Worm (Caenorhabditis elegans) whole organism, L1 larva: ENCODE results near the gene try-10.
A peak's percentile ranks its signal among the peaks of the same experiment; 100 is the strongest.

Experiments used
- C34B4.2 ChIP-seq: sonication (generic microtip); optimal IDR thresholded peaks from 2 replicates; lab custom pipeline; 2017; ENCODE audit warnings: mild to moderate bottlenecking, missing genetic modification characterization, missing compliant biosample characterization
- F16B12.6 ChIP-seq: fragments of 150-350 bp; optimal IDR thresholded peaks from 2 replicates; lab custom pipeline; 2014; ENCODE audit warnings: missing biosample characterization, missing genetic modification characterization
- alr-1 ChIP-seq: fragments of 200-800 bp; sonication (Bioruptor generic); optimal IDR thresholded peaks from 2 replicates; lab custom pipeline; 2018; ENCODE audit warnings: borderline replicate concordance, mild to moderate bottlenecking, missing genetic modification characterization, missing compliant biosample characterization
- aly-2 ChIP-seq: fragments of 150-350 bp; optimal IDR thresholded peaks from 2 replicates; lab custom pipeline; 2014; ENCODE audit warnings: missing biosample characterization, missing genetic modification characterization
- ama-1 ChIP-seq: fragments of 150-350 bp; optimal IDR thresholded peaks from 2 replicates; lab custom pipeline; 2014
- blmp-1 ChIP-seq: fragments of 150-350 bp; optimal IDR thresholded peaks from 2 replicates; lab custom pipeline; 2014; ENCODE audit warnings: missing biosample characterization, missing genetic modification characterization
- ceh-8 ChIP-seq: fragments of 200-800 bp; sonication (Bioruptor generic); optimal IDR thresholded peaks from 2 replicates; lab custom pipeline; 2018; ENCODE audit warnings: mild to moderate bottlenecking, missing genetic modification characterization, moderate library complexity, missing compliant biosample characterization
- ceh-82 ChIP-seq, 3 experiments: fragments of 150-350 bp in 1 of 3; sonication (generic microtip) in 2 of 3; optimal IDR thresholded peaks; 2 replicates each; lab custom pipeline; 2014 to 2017; ENCODE audit warnings: missing biosample characterization in 3 of 3, missing genetic modification characterization in 3 of 3
- ceh-88 ChIP-seq: fragments of 200-800 bp; sonication (Bioruptor generic); IDR thresholded peaks from 2 replicates; pipeline ENCODE4 v1.3.6; 2022; ENCODE audit warnings: missing genetic modification characterization, missing compliant biosample characterization
- ceh-90 ChIP-seq: sonication (generic microtip); optimal IDR thresholded peaks from 2 replicates; lab custom pipeline; 2016; ENCODE audit warnings: missing genetic modification characterization, missing compliant biosample characterization
- ces-1 ChIP-seq: fragments of 150-350 bp; optimal IDR thresholded peaks from 2 replicates; lab custom pipeline; 2014; ENCODE audit warnings: missing biosample characterization, missing genetic modification reagents, missing genetic modification characterization
- dpl-1 ChIP-seq, 3 experiments: fragments of 150-350 bp in 2 of 3; sonication (generic microtip) in 1 of 3; optimal IDR thresholded peaks; 2 replicates each; lab custom pipeline; 2014 to 2017; ENCODE audit warnings: missing biosample characterization in 3 of 3, missing genetic modification characterization in 3 of 3, missing genetic modification reagents in 3 of 3
- dsc-1 ChIP-seq: sonication (generic microtip); optimal IDR thresholded peaks from 2 replicates; lab custom pipeline; 2016; ENCODE audit warnings: mild to moderate bottlenecking, missing genetic modification characterization, missing compliant biosample characterization
- efl-1 ChIP-seq, 4 experiments: fragments of 150-350 bp; optimal IDR thresholded peaks in 3 of 4; peaks in 1 of 4; 1 replicate in 1 of 4; 2 replicates in 3 of 4; lab custom pipeline; 2014; ENCODE audit warnings: missing biosample characterization in 2 of 4, missing genetic modification characterization in 2 of 4, missing genetic modification reagents in 2 of 4
- efl-3 ChIP-seq: fragments of 200-800 bp; sonication (Bioruptor generic); optimal IDR thresholded peaks from 2 replicates; lab custom pipeline; 2018; ENCODE audit warnings: mild to moderate bottlenecking, missing genetic modification characterization, missing compliant biosample characterization
- egl-27 ChIP-seq, 2 experiments: fragments of 150-350 bp in 1 of 2; sonication (generic microtip); optimal IDR thresholded peaks; 3 replicates each; lab custom pipeline; 2017 to 2018; ENCODE audit warnings: missing biosample characterization in 2 of 2, missing genetic modification characterization in 2 of 2, missing genetic modification reagents in 2 of 2
- elt-2 ChIP-seq: sonication (generic microtip); optimal IDR thresholded peaks from 2 replicates; lab custom pipeline; 2016; ENCODE audit warnings: missing genetic modification characterization, mild to moderate bottlenecking, inconsistent platforms, missing compliant biosample characterization, missing genetic modification reagents
- ets-5 ChIP-seq: fragments of 200-800 bp; sonication (Bioruptor generic); IDR thresholded peaks from 2 replicates; pipeline ENCODE4 v1.3.6; 2022; ENCODE audit warnings: missing genetic modification characterization, missing compliant biosample characterization
- fkh-10 ChIP-seq: sonication (generic microtip); optimal IDR thresholded peaks from 2 replicates; lab custom pipeline; 2017; ENCODE audit warnings: missing biosample characterization, missing genetic modification reagents, missing genetic modification characterization
- hlh-17 ChIP-seq: fragments of 200-800 bp; sonication (Bioruptor generic); optimal IDR thresholded peaks from 2 replicates; lab custom pipeline; 2018; ENCODE audit warnings: missing genetic modification characterization, mild to moderate bottlenecking, missing compliant biosample characterization, moderate library complexity, borderline replicate concordance
- hlh-4 ChIP-seq: sonication (generic microtip); optimal IDR thresholded peaks from 2 replicates; lab custom pipeline; 2016; ENCODE audit warnings: mild to moderate bottlenecking, missing genetic modification characterization, missing compliant biosample characterization
- hpl-2 ChIP-seq: fragments of 150-350 bp; optimal IDR thresholded peaks from 2 replicates; lab custom pipeline; 2014; ENCODE audit warnings: missing biosample characterization, missing genetic modification reagents, missing genetic modification characterization
- isw-1 ChIP-seq: fragments of 200-800 bp; sonication (Bioruptor generic); IDR thresholded peaks from 2 replicates; pipeline ENCODE4 v1.3.6; 2022; ENCODE audit warnings: missing genetic modification characterization, missing compliant biosample characterization
- lin-14 ChIP-seq: fragments of 200-800 bp; sonication (Bioruptor generic); optimal IDR thresholded peaks from 2 replicates; lab custom pipeline; 2018; ENCODE audit warnings: mild to moderate bottlenecking, missing genetic modification characterization, moderate library complexity, missing compliant biosample characterization
- lin-15B ChIP-seq: fragments of 150-350 bp; sonication (generic microtip); optimal IDR thresholded peaks from 3 replicates; lab custom pipeline; 2014; ENCODE audit warnings: missing biosample characterization, missing genetic modification characterization
- lir-3 ChIP-seq: sonication (generic microtip); optimal IDR thresholded peaks from 2 replicates; lab custom pipeline; 2016; ENCODE audit warnings: mild to moderate bottlenecking, missing genetic modification characterization, moderate library complexity, missing compliant biosample characterization; ENCODE audit not compliant: poor library complexity
- lsy-2 ChIP-seq, 2 experiments: fragments of 150-350 bp; optimal IDR thresholded peaks; 2 replicates each; lab custom pipeline; 2014; ENCODE audit warnings: missing biosample characterization in 2 of 2, missing genetic modification characterization in 2 of 2
- mep-1 ChIP-seq: fragments of 150-350 bp; optimal IDR thresholded peaks from 2 replicates; lab custom pipeline; 2014; ENCODE audit warnings: missing biosample characterization, missing genetic modification characterization
- nhr-11 ChIP-seq: fragments of 150-350 bp; optimal IDR thresholded peaks from 2 replicates; lab custom pipeline; 2014; ENCODE audit warnings: missing biosample characterization, missing genetic modification characterization
- nhr-12 ChIP-seq: sonication (generic microtip); optimal IDR thresholded peaks from 2 replicates; lab custom pipeline; 2017; ENCODE audit warnings: missing biosample characterization, missing genetic modification characterization
- nhr-237 ChIP-seq: fragments of 150-350 bp; optimal IDR thresholded peaks from 2 replicates; lab custom pipeline; 2014; ENCODE audit warnings: missing biosample characterization, missing genetic modification characterization
- nhr-71 ChIP-seq: sonication (generic microtip); optimal IDR thresholded peaks from 2 replicates; lab custom pipeline; 2016; ENCODE audit warnings: mild to moderate bottlenecking, missing genetic modification characterization, moderate library complexity, missing compliant biosample characterization
- nhr-77 ChIP-seq: fragments of 150-350 bp; optimal IDR thresholded peaks from 2 replicates; lab custom pipeline; 2014; ENCODE audit warnings: missing biosample characterization, missing genetic modification characterization
- nhr-84 ChIP-seq: sonication (generic microtip); optimal IDR thresholded peaks from 2 replicates; lab custom pipeline; 2017; ENCODE audit warnings: missing biosample characterization, missing genetic modification characterization
- nhr-85 ChIP-seq: sonication (generic microtip); peaks from one replicate; lab custom pipeline; 2016; ENCODE audit warnings: missing genetic modification characterization, inconsistent platforms, missing compliant biosample characterization
- nhr-90 ChIP-seq: sonication (generic microtip); optimal IDR thresholded peaks from 2 replicates; lab custom pipeline; 2016; ENCODE audit warnings: mild to moderate bottlenecking, missing genetic modification characterization, missing compliant biosample characterization; ENCODE audit not compliant: poor library complexity
- pax-3 ChIP-seq: fragments of 200-800 bp; sonication (Bioruptor generic); optimal IDR thresholded peaks from 2 replicates; lab custom pipeline; 2018; ENCODE audit warnings: mild to moderate bottlenecking, missing genetic modification characterization, moderate library complexity, missing compliant biosample characterization
- rnt-1 ChIP-seq: sonication (generic microtip); optimal IDR thresholded peaks from 2 replicates; lab custom pipeline; 2016; ENCODE audit warnings: mild to moderate bottlenecking, missing genetic modification characterization, moderate library complexity, missing compliant biosample characterization
- skn-1 ChIP-seq: fragments of 150-350 bp; optimal IDR thresholded peaks from 2 replicates; lab custom pipeline; 2014; ENCODE audit warnings: missing biosample characterization, missing genetic modification characterization
- snpc-4 ChIP-seq: fragments of 150-350 bp; optimal IDR thresholded peaks from 2 replicates; lab custom pipeline; 2014; ENCODE audit warnings: missing biosample characterization, missing genetic modification characterization
- tbx-2 ChIP-seq: sonication (generic microtip); optimal IDR thresholded peaks from 2 replicates; lab custom pipeline; 2016; ENCODE audit warnings: missing genetic modification characterization, missing compliant biosample characterization
- unc-130 ChIP-seq: fragments of 150-350 bp; optimal IDR thresholded peaks from 2 replicates; lab custom pipeline; 2017; ENCODE audit warnings: missing biosample characterization, missing genetic modification characterization, inconsistent platforms
- unc-30 ChIP-seq: sonication (generic microtip); optimal IDR thresholded peaks from 2 replicates; lab custom pipeline; 2017; ENCODE audit warnings: missing biosample characterization, missing genetic modification characterization
- unc-98 ChIP-seq: fragments of 200-800 bp; sonication (Bioruptor generic); IDR thresholded peaks from 2 replicates; pipeline ENCODE4 v1.3.6; 2022; ENCODE audit warnings: missing genetic modification characterization, missing compliant biosample characterization
- xbp-1 ChIP-seq: sonication (generic microtip); optimal IDR thresholded peaks from 2 replicates; lab custom pipeline; 2016; ENCODE audit warnings: missing genetic modification characterization, missing compliant biosample characterization
- zip-4 ChIP-seq: fragments of 200-800 bp; sonication (Bioruptor generic); optimal IDR thresholded peaks from 2 replicates; lab custom pipeline; 2018; ENCODE audit warnings: mild to moderate bottlenecking, missing genetic modification characterization, moderate library complexity, missing compliant biosample characterization

try-10 gene

ce11 chrV:13009843-13010242 is 3.2 kb downstream of the try-10 start (continued):
- TF ChIP-seq skn-1 (tag; lab: Kevin White, UChicago) (no peak), nhr-71 (peak; percentile 61), blmp-1 (peak; percentile 70)

DNA sequence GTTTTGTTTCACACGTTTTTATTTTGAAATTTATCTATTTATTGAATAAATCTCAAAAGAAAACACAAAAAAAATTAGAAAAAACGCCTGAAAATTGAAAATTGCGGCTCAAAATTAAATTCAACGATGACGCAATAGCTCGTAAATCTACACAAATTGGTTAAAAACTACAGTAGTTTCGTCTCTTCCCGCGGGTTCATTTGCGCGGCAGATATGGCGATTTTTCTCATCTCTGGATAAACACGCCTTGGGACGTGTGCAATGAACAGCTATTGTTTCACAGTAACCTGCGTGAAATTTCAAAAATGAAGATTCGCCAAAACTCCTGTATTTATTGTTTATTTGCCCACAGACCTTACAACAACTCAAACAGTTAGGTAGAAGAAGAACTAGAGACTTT is 3.8 kb downstream of the try-10 start:
- TF ChIP-seq nhr-90 (tag; lab: Kevin White, UChicago): no peak
- no peak for TF ChIP-seq ces-1 (GFP tag; lab: Kevin White, UChicago)
- no peak for TF ChIP-seq efl-1 (optimal IDR thresholded peaks at IDR 0.05; lab: Kevin White, UChicago)
- no peak for TF ChIP-seq efl-1 (GFP tag; optimal IDR thresholded peaks at IDR 0.05 in 1 of 2; lab: Kevin White, UChicago)

DNA sequence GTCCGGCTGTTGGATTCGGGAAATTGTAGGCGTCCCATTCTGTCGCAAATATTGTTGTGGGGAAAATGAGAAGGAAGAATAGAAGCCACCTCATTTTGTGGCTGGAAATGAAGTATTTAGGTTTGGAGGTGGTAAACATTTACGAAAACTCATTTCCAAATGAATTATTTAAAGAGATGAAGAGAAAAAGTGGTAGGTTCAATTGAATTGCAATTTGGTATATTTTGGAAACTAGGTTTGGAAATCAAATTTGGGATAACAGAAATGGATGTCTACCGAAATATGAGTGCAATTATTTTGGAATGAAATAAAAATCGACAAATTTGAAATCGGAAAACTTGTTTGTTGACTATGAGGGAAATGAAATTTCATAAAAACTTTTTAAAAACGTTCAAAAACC is 4.2 kb downstream of the try-10 start, which contains the start of gene F15B9.10:
F15B9.10 (minus strand) TSS at position 101 of the 400 bp plus-strand sequence.
- TF ChIP-seq pax-3 (tag; lab: Kevin White, UChicago): no peak
- TF ChIP-seq elt-2 (tag; lab: Kevin White, UChicago): no peak
- no peak for TF ChIP-seq nhr-85 (tag; lab: Kevin White, UChicago)
- TF ChIP-seq skn-1 (tag; lab: Kevin White, UChicago): no peak
- TF ChIP-seq ama-1: no peak
- TF ChIP-seq unc-130: no peak
- no peak for TF ChIP-seq alr-1 (tag; lab: Kevin White, UChicago)
- TF ChIP-seq hlh-17: no peak
- TF ChIP-seq tbx-2: no peak
- TF ChIP-seq efl-3: no peak
- TF ChIP-seq unc-30 (tag; lab: Kevin White, UChicago): no peak
- TF ChIP-seq nhr-12 (tag; lab: Kevin White, UChicago): no peak
- no peak for TF ChIP-seq nhr-77 (tag; lab: Kevin White, UChicago)
- TF ChIP-seq dsc-1 (tag; lab: Kevin White, UChicago): no peak
- TF ChIP-seq hlh-4 (tag; lab: Kevin White, UChicago): no peak
- TF ChIP-seq ceh-82 (tag; optimal IDR thresholded peaks at IDR 0.05; lab: Kevin White, UChicago): no peak
- TF ChIP-seq isw-1: no peak
- TF ChIP-seq fkh-10 (GFP tag; lab: Kevin White, UChicago): no peak
- TF ChIP-seq zip-4 (GFP tag; lab: Kevin White, UChicago): no peak

DNA sequence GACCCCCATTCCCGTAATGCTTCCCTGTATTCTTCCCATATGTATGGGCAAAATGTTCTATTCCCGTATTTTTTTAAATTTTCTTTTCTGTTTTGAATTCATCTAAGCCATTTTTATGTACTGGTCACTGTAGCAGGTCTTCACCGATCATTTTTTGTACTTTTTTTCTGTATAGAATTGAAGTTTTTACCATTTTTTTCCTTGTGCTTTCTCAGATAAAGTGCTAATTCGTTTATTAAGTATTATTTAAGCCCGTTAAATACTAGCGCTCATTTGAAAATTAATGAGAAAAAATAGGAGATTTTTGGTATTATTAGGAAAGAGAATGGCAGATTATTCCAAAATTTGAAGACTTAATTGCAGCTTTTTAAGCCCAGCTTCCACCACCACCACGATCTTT is 6.3 kb downstream of the try-10 start:
- TF ChIP-seq nhr-77 (tag; lab: Kevin White, UChicago) (no peak), lsy-2 (tag; optimal IDR thresholded peaks at IDR 0.05; lab: Kevin White, UChicago) (no peak), xbp-1 (tag; lab: Kevin White, UChicago) (no peak), efl-3 (no peak), lin-14 (no peak), nhr-237 (tag; lab: Kevin White, UChicago) (no peak), ets-5 (no peak), aly-2 (tag; lab: Kevin White, UChicago) (no peak), egl-27 (tag; optimal IDR thresholded peaks at IDR 0.05; lab: Kevin White, UChicago) (no peak), skn-1 (tag; lab: Kevin White, UChicago) (no peak), mep-1 (tag; lab: Kevin White, UChicago) (no peak), nhr-11 (tag; lab: Kevin White, UChicago) (no peak)

- TF ChIP-seq hpl-2 (no peak), ceh-8 (GFP tag; lab: Kevin White, UChicago) (no peak), ceh-90 (no peak), rnt-1 (tag; lab: Kevin White, UChicago) (no peak), ceh-88 (GFP tag; lab: Robert Waterston, UW) (no peak), unc-98 (GFP tag; lab: Robert Waterston, UW) (no peak), ama-1 (no peak), ces-1 (GFP tag; lab: Kevin White, UChicago) (no peak), nhr-84 (tag; lab: Kevin White, UChicago) (no peak), lin-14 (no peak), lin-15B (tag; lab: Kevin White, UChicago) (no peak), dpl-1 (GFP tag; optimal IDR thresholded peaks at IDR 0.05; lab: Kevin White, UChicago) (no peak), zip-4 (GFP tag; lab: Kevin White, UChicago) (no peak), lir-3 (tag; lab: Kevin White, UChicago) (no peak), unc-30 (tag; lab: Kevin White, UChicago) (no peak), egl-27 (tag; optimal IDR thresholded peaks at IDR 0.05; lab: Kevin White, UChicago) (no peak), snpc-4 (no peak), F16B12.6 (tag; lab: Kevin White, UChicago) (no peak), C34B4.2 (tag; lab: Kevin White, UChicago) (no peak)
Observed at ce11 chrV:13004374-13004773, 8.7 kb downstream of the try-10 start.
